Worm (Caenorhabditis elegans): Measurements from ENCODE around the gene K11H12.10.

K11H12.10 gene

ce11 chrIV:682726-683340 lies 7.0 kb downstream of the K11H12.10 start (continued):
- TF ChIP-seq B0019.2 (GFP tag; conservative IDR thresholded peaks at IDR 0.05) = no peak
- TF ChIP-seq repo-1 (tag; optimal IDR thresholded peaks at IDR 0.05) = peak; percentile 63
- TF ChIP-seq dox-1 (GFP tag; IDR thresholded peaks at IDR 0.05) = peak; percentile 86
- TF ChIP-seq mxl-1 (tag; optimal IDR thresholded peaks at IDR 0.05) = peak; percentile 86
- peak; percentile 44; the same call in 1 of the 2 replicates for TF ChIP-seq madf-6 (GFP tag; IDR thresholded peaks at IDR 0.05)
- no peak for TF ChIP-seq F39B2.1 (GFP tag; IDR thresholded peaks at IDR 0.05)
- no peak for TF ChIP-seq madf-3 (GFP tag; IDR thresholded peaks at IDR 0.05)
- TF ChIP-seq K11D2.4 (GFP tag; IDR thresholded peaks at IDR 0.05) = peak; percentile 65; the same call in 1 of the 2 replicates
- no peak for TF ChIP-seq Y67H2A.10 (GFP tag; conservative IDR thresholded peaks at IDR 0.05)
- TF ChIP-seq snpc-4 (GFP tag; optimal IDR thresholded peaks at IDR 0.05) = peak; percentile 42
- TF ChIP-seq snpc-4 (tag; optimal IDR thresholded peaks at IDR 0.05) = no peak
- no peak for TF ChIP-seq nhr-120 (GFP tag; IDR thresholded peaks at IDR 0.05)
- TF ChIP-seq hsf-1 (GFP tag; IDR thresholded peaks at IDR 0.05) = no peak
- peak; percentile 97 for TF ChIP-seq tbp1 (GFP tag; optimal IDR thresholded peaks at IDR 0.05)
- TF ChIP-seq attf-5 (GFP tag; optimal IDR thresholded peaks at IDR 0.05) = peak; percentile 74
- TF ChIP-seq nhr-179 (tag; optimal IDR thresholded peaks at IDR 0.05) = peak; percentile 56
- TF ChIP-seq tbx-9 (tag; optimal IDR thresholded peaks at IDR 0.05; ENCODE audit: borderline replicate concordance) = no peak
- TF ChIP-seq madf-10 (tag; optimal IDR thresholded peaks at IDR 0.05) = peak; percentile 69
- no peak for TF ChIP-seq lin-35 (GFP tag; optimal IDR thresholded peaks at IDR 0.05)
- TF ChIP-seq ceh-27 (GFP tag; optimal IDR thresholded peaks at IDR 0.05) = peak; percentile 75
- no peak for TF ChIP-seq ceh-91 (GFP tag; IDR thresholded peaks at IDR 0.05)
- TF ChIP-seq F55B11.4 (tag; optimal IDR thresholded peaks at IDR 0.05; ENCODE audit: borderline replicate concordance, insufficient read depth) = no peak
- no peak for TF ChIP-seq sdz-38 (tag; optimal IDR thresholded peaks at IDR 0.05)
- no peak for TF ChIP-seq mes-4 (tag; optimal IDR thresholded peaks at IDR 0.05)
- peak; percentile 69 for TF ChIP-seq B0336.3 (GFP tag; IDR thresholded peaks at IDR 0.05)
- peak; percentile 61 for TF ChIP-seq akir-1 (GFP tag; optimal IDR thresholded peaks at IDR 0.05)
- TF ChIP-seq ekl-4 (GFP tag; IDR thresholded peaks at IDR 0.05) = peak; percentile 80
- no peak for TF ChIP-seq Y53G8AR.9 (GFP tag; conservative IDR thresholded peaks at IDR 0.05)
- TF ChIP-seq ets-4 (GFP tag; optimal IDR thresholded peaks at IDR 0.05) = peak; percentile 75
- TF ChIP-seq lin-54 (GFP tag; optimal IDR thresholded peaks at IDR 0.05) = peak; percentile 51
- TF ChIP-seq let-607 (tag; optimal IDR thresholded peaks at IDR 0.05) = peak in 1 of 2 experiments; percentile 5
- no peak for TF ChIP-seq ztf-22 (GFP tag; optimal IDR thresholded peaks at IDR 0.05)
- no peak for TF ChIP-seq dpl-1 (GFP tag; optimal IDR thresholded peaks at IDR 0.05)
- peak; percentile 93 for TF ChIP-seq B0261.1 (tag; optimal IDR thresholded peaks at IDR 0.05)
- TF ChIP-seq egl-18 (GFP tag; IDR thresholded peaks at IDR 0.05) = no peak
- peak; percentile 57 for TF ChIP-seq atf-7 (tag; optimal IDR thresholded peaks at IDR 0.05)
- TF ChIP-seq F22D6.2 (tag; optimal IDR thresholded peaks at IDR 0.05) = peak; percentile 20
- peak; percentile 70 for TF ChIP-seq ztf-26 (tag; optimal IDR thresholded peaks at IDR 0.05)
- no peak for TF ChIP-seq nfya-1 (tag; optimal IDR thresholded peaks at IDR 0.05; ENCODE audit: borderline replicate concordance, insufficient read depth)
- TF ChIP-seq lsl-1 (GFP tag; optimal IDR thresholded peaks at IDR 0.05) = peak; percentile 33
- peak; percentile 29 for TF ChIP-seq T26A5.8 (tag; optimal IDR thresholded peaks at IDR 0.05)
- TF ChIP-seq hmg-1.2 (GFP tag; IDR thresholded peaks at IDR 0.05) = peak; percentile 84
- peak; percentile 61 for TF ChIP-seq ceh-100 (GFP tag; IDR thresholded peaks at IDR 0.05)
- TF ChIP-seq bed-1 (GFP tag; IDR thresholded peaks at IDR 0.05) = no peak
- peak; percentile 15 for TF ChIP-seq gei-17 (GFP tag; optimal IDR thresholded peaks at IDR 0.05)
- no peak for TF ChIP-seq F37B4.10 (GFP tag; IDR thresholded peaks at IDR 0.05)
- no peak for TF ChIP-seq unc-62 (GFP tag; optimal IDR thresholded peaks at IDR 0.05)
